Fruit fly (Drosophila melanogaster) Kc167 (cell line): ENCODE data around the gene FoxP.

Experiments
- Myc ChIP-seq: fragments of >200 bp; optimal IDR thresholded peaks from 2 replicates; lab custom pipeline; 2017; ENCODE audit warnings: missing external identifiers
- Sin3A ChIP-seq: fragments of >200 bp; optimal IDR thresholded peaks from 2 replicates; lab custom pipeline; 2018; ENCODE audit warnings: missing external identifiers
- h ChIP-seq: fragments of >200 bp; optimal IDR thresholded peaks from 3 replicates; lab custom pipeline; 2018; ENCODE audit warnings: missing external identifiers
- insv ChIP-seq: fragments of >200 bp; optimal IDR thresholded peaks from 3 replicates; lab custom pipeline; 2018; ENCODE audit warnings: missing external identifiers
- psq ChIP-seq: fragments of >200 bp; optimal IDR thresholded peaks from 2 replicates; lab custom pipeline; 2017; ENCODE audit warnings: missing external identifiers
- ttk ChIP-seq: sonication (Bioruptor generic); optimal IDR thresholded peaks from 2 replicates; lab custom pipeline; 2017; ENCODE audit warnings: missing external identifiers

dm6 chr3R:9735151-9735550, 4.5 kb upstream of the FoxP start:
- TF ChIP-seq Myc (no peak), h (no peak), Sin3A (lab: Kevin White, UChicago) (no peak), insv (lab: Kevin White, UChicago) (no peak), psq (lab: Kevin White, UChicago) (no peak), ttk (no peak)
